Fruit fly (Drosophila melanogaster) whole organism, embryonic: ENCODE measurements around the gene Oatp26F.
A peak's percentile ranks its signal among the peaks of the same experiment; 100 is the strongest.

ENCODE experiments used
- Ada2b ChIP-seq: fragments of 200-800 bp; sonication (Bioruptor generic); IDR thresholded peaks from 2 replicates; pipeline ENCODE4 v1.3.6; 2022; ENCODE audit warnings: missing biosample characterization, missing genetic modification characterization
- Atf6 ChIP-seq: fragments of 200-800 bp; sonication (Bioruptor generic); IDR thresholded peaks from 2 replicates; pipeline ENCODE4 v1.3.6; 2022; ENCODE audit warnings: missing biosample characterization, missing genetic modification characterization
- Bgb ChIP-seq: fragments of 200-800 bp; sonication (Bioruptor generic); IDR thresholded peaks from 2 replicates; pipeline ENCODE4 v1.3.6; 2022; ENCODE audit warnings: missing biosample characterization, missing genetic modification characterization; ENCODE audit not compliant: partially characterized antibody
- CG10267 ChIP-seq: fragments of 200-800 bp; sonication (Bioruptor generic); optimal IDR thresholded peaks from 2 replicates; lab custom pipeline; 2018; ENCODE audit warnings: missing biosample characterization, mild to moderate bottlenecking, missing genetic modification characterization, moderate library complexity
- CG10321 ChIP-seq: fragments of 200-800 bp; sonication (Bioruptor generic); IDR thresholded peaks from 2 replicates; pipeline ENCODE4 v1.3.6; 2022; ENCODE audit warnings: missing biosample characterization, missing genetic modification characterization
- CG11456 ChIP-seq: fragments of 200-800 bp; sonication (Bioruptor generic); IDR thresholded peaks from 3 replicates; pipeline ENCODE4 v1.3.6; 2022; ENCODE audit warnings: missing biosample characterization, missing genetic modification characterization
- CG14710 ChIP-seq: fragments of 200-800 bp; sonication (Bioruptor generic); optimal IDR thresholded peaks from 3 replicates; lab custom pipeline; 2019; ENCODE audit warnings: missing biosample characterization, mild to moderate bottlenecking, missing genetic modification characterization, moderate library complexity
- CG14860 ChIP-seq: fragments of 200-800 bp; sonication (Bioruptor generic); IDR thresholded peaks from 3 replicates; pipeline ENCODE4 v1.3.6; 2022; ENCODE audit warnings: missing biosample characterization, missing genetic modification characterization; ENCODE audit not compliant: partially characterized antibody
- CG15479 ChIP-seq: fragments of 200-800 bp; sonication (Bioruptor generic); optimal IDR thresholded peaks from 3 replicates; lab custom pipeline; 2019; ENCODE audit warnings: missing biosample characterization, mild to moderate bottlenecking, missing genetic modification characterization, moderate library complexity
- CG15514 ChIP-seq: fragments of 200-800 bp; sonication (Bioruptor generic); optimal IDR thresholded peaks from 3 replicates; lab custom pipeline; 2017; ENCODE audit warnings: missing biosample characterization, missing genetic modification characterization, mild to moderate bottlenecking, moderate library complexity, missing genetic modification reagents
- CG1647 ChIP-seq: fragments of 200-800 bp; sonication (Bioruptor generic); optimal IDR thresholded peaks from 3 replicates; lab custom pipeline; 2016; ENCODE audit warnings: missing biosample characterization, missing genetic modification characterization
- CG16813 ChIP-seq: fragments of 200-800 bp; sonication (Bioruptor generic); IDR thresholded peaks from 3 replicates; pipeline ENCODE4 v1.3.6; 2022; ENCODE audit warnings: missing biosample characterization, missing genetic modification characterization; ENCODE audit not compliant: partially characterized antibody
- CG17829 ChIP-seq: fragments of 200-800 bp; optimal IDR thresholded peaks from 2 replicates; lab custom pipeline; 2019; ENCODE audit warnings: missing biosample characterization, mild to moderate bottlenecking, missing genetic modification characterization, moderate library complexity
- CG2116 ChIP-seq: fragments of 200-800 bp; sonication (Bioruptor generic); optimal IDR thresholded peaks from 3 replicates; lab custom pipeline; 2018; ENCODE audit warnings: missing biosample characterization, mild to moderate bottlenecking, missing genetic modification characterization
- CG5180 ChIP-seq: fragments of 200-800 bp; sonication (Bioruptor generic); optimal IDR thresholded peaks from 3 replicates; lab custom pipeline; 2017; ENCODE audit warnings: missing biosample characterization, missing genetic modification characterization, mild to moderate bottlenecking, moderate library complexity, missing genetic modification reagents
- CG9932 ChIP-seq: fragments of 200-800 bp; sonication (Bioruptor generic); IDR thresholded peaks from 2 replicates; pipeline ENCODE4 v1.3.6; 2022; ENCODE audit warnings: missing biosample characterization, missing genetic modification characterization
- Doc3 ChIP-seq: fragments of 200-800 bp; sonication (Bioruptor generic); IDR thresholded peaks from 3 replicates; pipeline ENCODE4 v1.3.6; 2022; ENCODE audit warnings: missing biosample characterization, missing genetic modification characterization; ENCODE audit not compliant: partially characterized antibody
- Dp ChIP-seq: fragments of 200-800 bp; sonication (Bioruptor generic); optimal IDR thresholded peaks from 2 replicates; lab custom pipeline; 2018; ENCODE audit warnings: missing biosample characterization, mild to moderate bottlenecking, missing genetic modification characterization, moderate library complexity
- Dref ChIP-seq: fragments of 200-800 bp; sonication (Bioruptor generic); IDR thresholded peaks from 2 replicates; pipeline ENCODE4 v1.3.6; 2022; ENCODE audit warnings: missing biosample characterization, missing genetic modification characterization
- ERR ChIP-seq: fragments of 200-800 bp; sonication (Bioruptor generic); optimal IDR thresholded peaks from 2 replicates; lab custom pipeline; 2016; ENCODE audit warnings: missing biosample characterization, missing genetic modification characterization
- Ets65A ChIP-seq: fragments of 200-800 bp; sonication (Bioruptor generic); peaks from one replicate; lab custom pipeline; 2016; ENCODE audit warnings: missing biosample characterization, missing genetic modification characterization
- Gsc ChIP-seq: fragments of 200-800 bp; sonication (Bioruptor generic); IDR thresholded peaks from 2 replicates; pipeline ENCODE4 v1.3.6; 2022; ENCODE audit warnings: missing biosample characterization, missing genetic modification characterization
- HLH4C ChIP-seq: fragments of 200-800 bp; sonication (Bioruptor generic); IDR thresholded peaks from 3 replicates; pipeline ENCODE4 v1.3.6; 2022; ENCODE audit warnings: missing biosample characterization, missing genetic modification characterization; ENCODE audit not compliant: partially characterized antibody
- Hmx ChIP-seq: fragments of 200-800 bp; sonication (Bioruptor generic); optimal IDR thresholded peaks from 2 replicates; lab custom pipeline; 2016; ENCODE audit warnings: missing biosample characterization, missing genetic modification characterization
- MBD-R2 ChIP-seq: fragments of 200-800 bp; sonication (Bioruptor generic); IDR thresholded peaks from 2 replicates; pipeline ENCODE4 v1.3.6; 2022; ENCODE audit warnings: missing biosample characterization, missing genetic modification characterization
- Med ChIP-seq: fragments of 200-800 bp; sonication (Bioruptor generic); peaks from one replicate; lab custom pipeline; 2016; ENCODE audit warnings: missing biosample characterization, missing genetic modification characterization, mild to moderate bottlenecking, inconsistent platforms, moderate library complexity
- Mrtf ChIP-seq: fragments of 200-800 bp; sonication (Bioruptor generic); IDR thresholded peaks from 3 replicates; pipeline ENCODE4 v1.3.6; 2022; ENCODE audit warnings: missing biosample characterization, missing genetic modification characterization
- Myb ChIP-seq: fragments of 200-800 bp; sonication (Bioruptor generic); optimal IDR thresholded peaks from 2 replicates; lab custom pipeline; 2016; ENCODE audit warnings: missing biosample characterization, missing genetic modification characterization
- Opbp ChIP-seq: fragments of 200-800 bp; sonication (Bioruptor generic); IDR thresholded peaks from 3 replicates; pipeline ENCODE4 v1.3.6; 2022; ENCODE audit warnings: missing biosample characterization, missing genetic modification characterization; ENCODE audit not compliant: partially characterized antibody
- al ChIP-seq: fragments of 200-800 bp; sonication (Bioruptor generic); IDR thresholded peaks from 2 replicates; pipeline ENCODE4 v1.3.6; 2022; ENCODE audit warnings: missing biosample characterization, missing genetic modification characterization
- ato ChIP-seq: fragments of 200-800 bp; sonication (Bioruptor generic); IDR thresholded peaks from 2 replicates; pipeline ENCODE4 v1.3.6; 2022; ENCODE audit warnings: missing biosample characterization, missing genetic modification characterization; ENCODE audit not compliant: partially characterized antibody
- bbx ChIP-seq: fragments of 200-800 bp; sonication (Bioruptor generic); IDR thresholded peaks from 2 replicates; pipeline ENCODE4 v1.3.6; 2022; ENCODE audit warnings: missing biosample characterization, missing genetic modification characterization; ENCODE audit not compliant: partially characterized antibody
- chinmo ChIP-seq: fragments of 200-800 bp; sonication (Bioruptor generic); IDR thresholded peaks from 4 replicates; pipeline ENCODE4 v1.3.6; 2022; ENCODE audit warnings: missing biosample characterization, missing genetic modification characterization; ENCODE audit not compliant: partially characterized antibody
- ems ChIP-seq: fragments of 200-800 bp; sonication (Bioruptor generic); optimal IDR thresholded peaks from 3 replicates; lab custom pipeline; 2016; ENCODE audit warnings: missing biosample characterization, missing genetic modification characterization
- en ChIP-seq: fragments of 200-800 bp; sonication (Bioruptor generic); optimal IDR thresholded peaks from 2 replicates; lab custom pipeline; 2016; ENCODE audit warnings: missing biosample characterization, missing genetic modification characterization
- gsb ChIP-seq: fragments of 200-800 bp; sonication (Bioruptor generic); IDR thresholded peaks from 2 replicates; pipeline ENCODE4 v1.3.6; 2022; ENCODE audit warnings: missing biosample characterization, missing genetic modification characterization
- gt ChIP-seq: fragments of 200-800 bp; sonication (Bioruptor generic); IDR thresholded peaks from 2 replicates; pipeline ENCODE4 v1.3.6; 2022; ENCODE audit warnings: missing biosample characterization, missing genetic modification characterization
- inv ChIP-seq: fragments of 200-800 bp; sonication (Bioruptor generic); IDR thresholded peaks from 2 replicates; pipeline ENCODE4 v1.3.6; 2022; ENCODE audit warnings: missing biosample characterization, missing genetic modification characterization; ENCODE audit not compliant: partially characterized antibody
- onecut ChIP-seq: fragments of 200-800 bp; sonication (Bioruptor generic); IDR thresholded peaks from 2 replicates; pipeline ENCODE4 v1.3.6; 2022; ENCODE audit warnings: missing biosample characterization, missing genetic modification characterization
- pzg ChIP-seq: fragments of 200-800 bp; sonication (Bioruptor generic); optimal IDR thresholded peaks from 3 replicates; lab custom pipeline; 2018; ENCODE audit warnings: missing biosample characterization, mild to moderate bottlenecking, missing genetic modification characterization, moderate library complexity
- row ChIP-seq: fragments of 200-800 bp; sonication (Bioruptor generic); IDR thresholded peaks from 3 replicates; pipeline ENCODE4 v1.3.6; 2022; ENCODE audit warnings: missing biosample characterization, missing genetic modification characterization
- salm ChIP-seq: fragments of 200-800 bp; sonication (Bioruptor generic); optimal IDR thresholded peaks from 2 replicates; lab custom pipeline; 2018; ENCODE audit warnings: missing biosample characterization, mild to moderate bottlenecking, missing genetic modification characterization
- sc ChIP-seq, 3 experiments: fragments of >200 bp in 2 of 3; fragments of 200-800 bp in 1 of 3; sonication (Bioruptor generic) in 1 of 3; optimal IDR thresholded peaks; 2 replicates in 2 of 3; 3 replicates in 1 of 3; lab custom pipeline; 2017; ENCODE audit warnings: mild to moderate bottlenecking in 1 of 3, missing biosample characterization in 1 of 3, missing genetic modification characterization in 1 of 3, missing genetic modification reagents in 1 of 3
- sim ChIP-seq: fragments of 200-800 bp; sonication (Bioruptor generic); IDR thresholded peaks from 2 replicates; pipeline ENCODE4 v1.3.6; 2022; ENCODE audit warnings: missing biosample characterization, missing genetic modification characterization
- stwl ChIP-seq: fragments of 200-800 bp; sonication (Bioruptor generic); optimal IDR thresholded peaks from 3 replicates; lab custom pipeline; 2018; ENCODE audit warnings: missing biosample characterization, mild to moderate bottlenecking, missing genetic modification characterization, moderate library complexity
- unc-4 ChIP-seq: fragments of 200-800 bp; sonication (Bioruptor generic); IDR thresholded peaks from 2 replicates; pipeline ENCODE4 v1.3.6; 2022; ENCODE audit warnings: missing biosample characterization, missing genetic modification characterization; ENCODE audit not compliant: partially characterized antibody
- zen2 ChIP-seq: fragments of 200-800 bp; sonication (Bioruptor generic); IDR thresholded peaks from 3 replicates; pipeline ENCODE4 v1.3.6; 2022; ENCODE audit warnings: missing biosample characterization, missing genetic modification characterization; ENCODE audit not compliant: partially characterized antibody

Oatp26F gene

DNA sequence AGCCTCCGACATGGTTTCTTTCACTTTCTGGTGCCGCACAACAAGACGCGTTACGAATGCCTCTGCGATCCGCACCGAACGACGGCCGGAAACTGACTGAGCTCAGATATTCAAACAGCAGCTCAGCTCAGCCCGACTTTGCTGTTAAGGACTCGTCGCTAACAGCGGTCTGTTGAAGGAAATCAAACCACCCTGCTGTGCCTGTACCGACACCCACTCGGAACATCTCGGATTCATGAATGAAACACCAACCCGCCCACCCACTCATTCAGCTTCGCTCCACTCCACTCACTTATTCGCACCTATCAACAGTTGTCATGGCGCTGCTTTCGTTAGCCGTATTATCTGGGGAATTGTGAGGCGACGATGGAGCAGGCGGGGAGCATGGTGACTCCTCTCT lies at the start of gene Oatp26F:
Gene Oatp26F, minus strand, starts transcription at position 101 of the 400 bp plus-strand sequence.
- TF ChIP-seq salm (no peak), Med (GFP tag; lab: Kevin White, UChicago) (peak; percentile 54), CG11456 (GFP tag; lab: Robert Waterston, UW) (no peak), CG9932 (no peak), Bgb (GFP tag; lab: Robert Waterston, UW) (0 out of 2 replicates have a peak, but pooled peaks have one; percentile 24), Mrtf (GFP tag; lab: Robert Waterston, UW) (0 out of 3 replicates have a peak, but pooled peaks have one; percentile 16), Ets65A (GFP tag; lab: Kevin White, UChicago) (peak; percentile 26), Ada2b (no peak), Dref (GFP tag; lab: Robert Waterston, UW) (0 out of 2 replicates have a peak, but pooled peaks have one; percentile 18)
- TF ChIP-seq, all 482 proteins: peak for 5

DNA sequence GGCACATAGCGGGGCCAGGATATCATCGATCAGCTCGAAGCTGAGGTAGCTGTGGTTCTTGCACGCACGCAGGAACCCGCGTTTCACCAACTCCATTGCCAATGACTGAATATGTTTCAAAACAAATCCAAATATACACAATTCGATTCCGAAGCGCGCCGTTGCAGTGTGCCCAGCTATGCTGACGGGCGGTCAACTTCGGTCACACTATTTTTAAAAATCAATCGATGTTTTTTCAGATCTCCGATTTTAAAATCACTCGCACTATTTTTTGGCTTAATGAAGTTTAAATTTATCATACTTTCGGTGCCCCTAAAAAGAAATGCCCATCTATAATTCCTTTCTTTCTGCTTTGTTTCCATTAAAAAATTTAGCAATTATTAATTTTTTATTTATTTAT lies 45.2 kb upstream of the Oatp26F start, which contains the start of gene Nse1:
Gene Nse1, minus strand, starts transcription at position 173 of the 400 bp plus-strand sequence.
- TF ChIP-seq onecut, result peak; percentile 52
- peak; percentile 17; the same call in 1 of the 3 replicates for TF ChIP-seq CG14860 (GFP tag; lab: Robert Waterston, UW)
- TF ChIP-seq gt (GFP tag; lab: Robert Waterston, UW), result no peak
- TF ChIP-seq al (GFP tag; lab: Robert Waterston, UW), result no peak
- TF ChIP-seq inv (GFP tag; lab: Robert Waterston, UW), result peak; percentile 67
- peak; percentile 52; the same call in 2 of the 3 replicates for TF ChIP-seq zen2 (GFP tag; lab: Robert Waterston, UW)
- TF ChIP-seq CG1647, result no peak
- peak; percentile 24 for TF ChIP-seq CG17829 (tag; lab: Kevin White, UChicago)
- no peak for TF ChIP-seq gsb (GFP tag; lab: Robert Waterston, UW)
- TF ChIP-seq CG5180 (GFP tag; lab: Kevin White, UChicago), result no peak
- TF ChIP-seq CG10267 (tag; lab: Kevin White, UChicago), result peak; percentile 32
- TF ChIP-seq CG10321 (GFP tag; lab: Robert Waterston, UW), result no peak
- TF ChIP-seq sc (optimal IDR thresholded peaks at IDR 0.05; lab: Kevin White, UChicago), result no peak
- no peak for TF ChIP-seq sc (GFP tag; optimal IDR thresholded peaks at IDR 0.05; lab: Kevin White, UChicago)
- TF ChIP-seq unc-4 (GFP tag; lab: Robert Waterston, UW), result peak; percentile 77
- peak; percentile 83 for TF ChIP-seq Bgb (GFP tag; lab: Robert Waterston, UW)
- TF ChIP-seq MBD-R2 (GFP tag; lab: Robert Waterston, UW), result peak; percentile 79
- peak; percentile 94 for TF ChIP-seq Dp (GFP tag; lab: Kevin White, UChicago)
- peak; percentile 43 for TF ChIP-seq Myb
- TF ChIP-seq Opbp (GFP tag; lab: Robert Waterston, UW), result peak; percentile 79; the same call in 2 of the 3 replicates
- TF ChIP-seq Doc3 (GFP tag; lab: Robert Waterston, UW), result peak; percentile 61
- peak; percentile 42 for TF ChIP-seq CG15514 (GFP tag; lab: Kevin White, UChicago)
- peak; percentile 71 for TF ChIP-seq CG16813 (GFP tag; lab: Robert Waterston, UW)
- no peak for TF ChIP-seq CG15479 (GFP tag; lab: Kevin White, UChicago)
- TF ChIP-seq bbx, result peak; percentile 79
- TF ChIP-seq Hmx (GFP tag; lab: Kevin White, UChicago), result no peak
- peak; percentile 15 for TF ChIP-seq Med (GFP tag; lab: Kevin White, UChicago)
- peak; percentile 72 for TF ChIP-seq stwl (tag; lab: Kevin White, UChicago)
- peak; percentile 33; the same call in 1 of the 2 replicates for TF ChIP-seq ato
- TF ChIP-seq CG2116, result peak; percentile 39
- TF ChIP-seq pzg (GFP tag; lab: Kevin White, UChicago), result peak; percentile 82
- TF ChIP-seq Atf6 (GFP tag; lab: Robert Waterston, UW), result no peak
- peak; percentile 55 for TF ChIP-seq HLH4C (GFP tag; lab: Robert Waterston, UW)
- TF ChIP-seq row (GFP tag; lab: Robert Waterston, UW), result peak; percentile 59
- TF ChIP-seq chinmo (GFP tag; lab: Robert Waterston, UW), result no peak
- no peak for TF ChIP-seq en (GFP tag; lab: Kevin White, UChicago)
- no peak for TF ChIP-seq Gsc
- peak; percentile 38 for TF ChIP-seq CG14710
- no peak for TF ChIP-seq sim (GFP tag; lab: Robert Waterston, UW)
- TF ChIP-seq ems (GFP tag; lab: Kevin White, UChicago), result no peak
- TF ChIP-seq ERR (GFP tag; lab: Kevin White, UChicago), result no peak
